Worm (Caenorhabditis elegans): ENCODE data around the gene swt-3.

ce11 chrIV:10810820-10811219 lies 30.3 kb upstream of the swt-3 start:
- TF ChIP-seq nhr-11 (tag; optimal IDR thresholded peaks at IDR 0.05) (no peak), snpc-4 (tag; optimal IDR thresholded peaks at IDR 0.05) (no peak), fkh-10 (GFP tag; optimal IDR thresholded peaks at IDR 0.05) (no peak), unc-62 (GFP tag; optimal IDR thresholded peaks at IDR 0.05) (no peak), unc-30 (tag; optimal IDR thresholded peaks at IDR 0.05) (no peak), mab-9 (GFP tag; IDR thresholded peaks at IDR 0.05) (no peak), jun-1 (tag; optimal IDR thresholded peaks at IDR 0.05) (no peak), fkh-8 (tag; optimal IDR thresholded peaks at IDR 0.05) (no peak), nhr-76 (tag; optimal IDR thresholded peaks at IDR 0.05) (no peak)
